Fruit fly (Drosophila melanogaster) whole organism, wandering third instar larva: ENCODE measurements around the gene plum.

ENCODE experiments used
- CG32264 ChIP-seq: fragments of 200-800 bp; sonication (Bioruptor generic); optimal IDR thresholded peaks from 2 replicates; lab custom pipeline; 2016; ENCODE audit warnings: missing biosample characterization, missing genetic modification characterization
- CrebA ChIP-seq: fragments of 200-800 bp; sonication (Bioruptor generic); optimal IDR thresholded peaks from 2 replicates; lab custom pipeline; 2016; ENCODE audit warnings: missing biosample characterization, mild to moderate bottlenecking, missing genetic modification characterization, borderline replicate concordance
- Dif ChIP-seq: fragments of 200-275, 200-300 bp; sonication (Bioruptor generic); optimal IDR thresholded peaks from 2 replicates; lab custom pipeline; 2018; ENCODE audit warnings: missing biosample characterization, missing genetic modification characterization; ENCODE audit not compliant: partially characterized antibody
- GATAd ChIP-seq: sonication (Bioruptor generic); optimal IDR thresholded peaks from 2 replicates; lab custom pipeline; 2016; ENCODE audit warnings: missing biosample characterization, missing genetic modification characterization
- Hnf4 ChIP-seq: fragments of 200-800 bp; sonication (Bioruptor generic); optimal IDR thresholded peaks from 2 replicates; lab custom pipeline; 2016; ENCODE audit warnings: missing biosample characterization, mild to moderate bottlenecking, missing genetic modification characterization
- Hr78 ChIP-seq: fragments of >200 bp; optimal IDR thresholded peaks from 2 replicates; lab custom pipeline; 2017; ENCODE audit warnings: missing biosample characterization, missing genetic modification characterization
- Mio ChIP-seq: sonication (Bioruptor generic); optimal IDR thresholded peaks from 2 replicates; lab custom pipeline; 2016; ENCODE audit warnings: missing biosample characterization, missing genetic modification characterization
- Myc ChIP-seq: fragments of >200 bp; optimal IDR thresholded peaks from 2 replicates; lab custom pipeline; 2017
- N ChIP-seq: fragments of >200 bp; optimal IDR thresholded peaks from 2 replicates; lab custom pipeline; 2018; ENCODE audit warnings: missing biosample characterization, missing external identifiers, missing genetic modification characterization
- OdsH ChIP-seq: fragments of 200-800 bp; sonication (Bioruptor generic); optimal IDR thresholded peaks from 2 replicates; lab custom pipeline; 2016; ENCODE audit warnings: missing biosample characterization, mild to moderate bottlenecking, missing genetic modification characterization
- Rel ChIP-seq, 2 experiments: fragments of 200-800 bp; sonication (Bioruptor generic) in 1 of 2; optimal IDR thresholded peaks; 2 replicates in 1 of 2; 3 replicates in 1 of 2; lab custom pipeline; 2016 to 2019; ENCODE audit warnings: mild to moderate bottlenecking in 2 of 2, missing biosample characterization in 2 of 2, missing genetic modification characterization in 2 of 2, moderate library complexity in 1 of 2
- Sp1 ChIP-seq: fragments of 200-800 bp; sonication (Bioruptor generic); optimal IDR thresholded peaks from 3 replicates; lab custom pipeline; 2019; ENCODE audit warnings: missing biosample characterization, mild to moderate bottlenecking, missing genetic modification characterization, moderate library complexity
- Vsx2 ChIP-seq: fragments of 200-300, 225-300 bp; sonication (Bioruptor generic); optimal IDR thresholded peaks from 2 replicates; lab custom pipeline; 2018; ENCODE audit warnings: missing biosample characterization, missing genetic modification characterization; ENCODE audit not compliant: partially characterized antibody
- br ChIP-seq: fragments of 200-800 bp; sonication (Bioruptor generic); optimal IDR thresholded peaks from 2 replicates; lab custom pipeline; 2016; ENCODE audit warnings: missing biosample characterization, missing genetic modification characterization
- dl ChIP-seq, 2 experiments: fragments of 175-275, 200-275 bp in 1 of 2; fragments of 200-275 bp in 1 of 2; sonication (Bioruptor generic); optimal IDR thresholded peaks; lab custom pipeline; 2018; ENCODE audit warnings: mild to moderate bottlenecking in 2 of 2, missing biosample characterization in 2 of 2, missing genetic modification characterization in 2 of 2, moderate library complexity in 2 of 2; ENCODE audit not compliant: partially characterized antibody in 2 of 2, insufficient read depth in 1 of 2
- dmrt93B ChIP-seq: fragments of 200-800 bp; sonication (Bioruptor generic); optimal IDR thresholded peaks from 2 replicates; lab custom pipeline; 2018; ENCODE audit warnings: missing biosample characterization, mild to moderate bottlenecking, missing genetic modification characterization
- dsf ChIP-seq: sonication (Bioruptor generic); optimal IDR thresholded peaks from 2 replicates; lab custom pipeline; 2016; ENCODE audit warnings: missing biosample characterization, missing genetic modification characterization, borderline replicate concordance
- ey ChIP-seq: fragments of 200-800 bp; sonication (Bioruptor generic); optimal IDR thresholded peaks from 2 replicates; lab custom pipeline; 2016; ENCODE audit warnings: missing biosample characterization, missing genetic modification characterization
- foxo ChIP-seq, 2 experiments: fragments of 200-800 bp; sonication (Bioruptor generic); optimal IDR thresholded peaks; 2 replicates in 1 of 2; 3 replicates in 1 of 2; lab custom pipeline; 2016 to 2017; ENCODE audit warnings: missing biosample characterization in 2 of 2, missing genetic modification characterization in 2 of 2
- fru ChIP-seq: fragments of 200-800 bp; sonication (Bioruptor generic); optimal IDR thresholded peaks from 3 replicates; lab custom pipeline; 2016; ENCODE audit warnings: missing biosample characterization, mild to moderate bottlenecking, missing genetic modification characterization
- h ChIP-seq: fragments of 200-800 bp; sonication (Bioruptor generic); optimal IDR thresholded peaks from 3 replicates; lab custom pipeline; 2016; ENCODE audit warnings: missing biosample characterization, mild to moderate bottlenecking, missing genetic modification characterization
- jim ChIP-seq: fragments of 175-275, 200-325 bp; sonication (Bioruptor generic); optimal IDR thresholded peaks from 2 replicates; lab custom pipeline; 2016; ENCODE audit warnings: missing biosample characterization, mild to moderate bottlenecking, missing genetic modification characterization
- pan ChIP-seq: fragments of >200 bp; optimal IDR thresholded peaks from 2 replicates; lab custom pipeline; 2017
- psq ChIP-seq: fragments of 200-800 bp; sonication (Bioruptor generic); optimal IDR thresholded peaks from 3 replicates; lab custom pipeline; 2017; ENCODE audit warnings: missing biosample characterization, mild to moderate bottlenecking, missing genetic modification characterization, moderate library complexity
- sage ChIP-seq: fragments of 200-800 bp; sonication (Bioruptor generic); optimal IDR thresholded peaks from 2 replicates; lab custom pipeline; 2016; ENCODE audit warnings: missing biosample characterization, mild to moderate bottlenecking, missing genetic modification characterization
- sv ChIP-seq: fragments of 200-800 bp; sonication (Bioruptor generic); optimal IDR thresholded peaks from 3 replicates; lab custom pipeline; 2016; ENCODE audit warnings: missing biosample characterization, missing genetic modification characterization
- tai ChIP-seq: sonication (Bioruptor generic); optimal IDR thresholded peaks from 2 replicates; lab custom pipeline; 2016; ENCODE audit warnings: missing biosample characterization, missing genetic modification characterization
- usp ChIP-seq: fragments of >200 bp; optimal IDR thresholded peaks from 2 replicates; lab custom pipeline; 2017; ENCODE audit warnings: missing biosample characterization, missing genetic modification characterization
- woc ChIP-seq: sonication (Bioruptor generic); optimal IDR thresholded peaks from 2 replicates; lab custom pipeline; 2016; ENCODE audit warnings: missing biosample characterization, mild to moderate bottlenecking, missing genetic modification characterization

Gene plum

DNA sequence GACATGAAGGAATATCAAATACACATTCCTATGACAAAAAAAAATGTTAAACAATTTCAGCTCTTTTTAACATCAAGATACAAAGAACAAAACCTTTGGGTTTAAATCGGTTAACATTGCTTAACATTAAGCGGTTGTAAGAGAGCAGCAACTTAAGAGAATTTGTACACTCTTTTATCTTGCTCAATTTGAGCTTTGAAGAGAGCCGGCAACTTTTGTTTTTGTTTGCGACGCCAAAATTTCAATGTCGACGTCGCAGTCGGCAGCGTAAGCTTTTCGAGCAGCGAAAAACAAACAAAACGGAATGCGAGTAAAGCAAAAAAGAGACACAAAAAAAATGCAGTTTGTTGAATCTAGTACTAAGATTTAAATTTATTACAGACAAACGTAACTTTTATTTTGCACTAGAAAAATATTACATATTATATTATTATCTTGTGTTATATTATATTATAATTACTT, 582 bp upstream of the plum start:
- TF ChIP-seq N (GFP tag; lab: Kevin White, UChicago) = no peak
- peak in 1 of 2 experiments; percentile 16 for TF ChIP-seq dl (GFP tag; optimal IDR thresholded peaks at IDR 0.05; lab: Kevin White, UChicago; ENCODE audit: insufficient read depth in 1 of 2, partially characterized antibody in 2 of 2)
- no peak for TF ChIP-seq dmrt93B
- TF ChIP-seq Rel (GFP tag; optimal IDR thresholded peaks at IDR 0.05; lab: Kevin White, UChicago) = peak; percentile 84
- no peak for TF ChIP-seq Rel (tag; optimal IDR thresholded peaks at IDR 0.05; lab: Kevin White, UChicago)
- no peak for TF ChIP-seq sv (GFP tag; lab: Kevin White, UChicago)
- no peak for TF ChIP-seq fru (GFP tag; lab: Kevin White, UChicago)
- TF ChIP-seq CrebA (GFP tag; lab: Kevin White, UChicago) = peak; percentile 92
- peak; percentile 30 for TF ChIP-seq sage
- peak in 1 of 2 experiments; percentile 20 for TF ChIP-seq foxo (GFP tag; optimal IDR thresholded peaks at IDR 0.05; lab: Kevin White, UChicago)
- TF ChIP-seq OdsH (GFP tag; lab: Kevin White, UChicago) = no peak
- TF ChIP-seq pan (lab: Kevin White, UChicago) = no peak
- peak; percentile 10 for TF ChIP-seq CG32264 (GFP tag; lab: Kevin White, UChicago)
- peak; percentile 32 for TF ChIP-seq Sp1 (GFP tag; lab: Kevin White, UChicago)

DNA sequence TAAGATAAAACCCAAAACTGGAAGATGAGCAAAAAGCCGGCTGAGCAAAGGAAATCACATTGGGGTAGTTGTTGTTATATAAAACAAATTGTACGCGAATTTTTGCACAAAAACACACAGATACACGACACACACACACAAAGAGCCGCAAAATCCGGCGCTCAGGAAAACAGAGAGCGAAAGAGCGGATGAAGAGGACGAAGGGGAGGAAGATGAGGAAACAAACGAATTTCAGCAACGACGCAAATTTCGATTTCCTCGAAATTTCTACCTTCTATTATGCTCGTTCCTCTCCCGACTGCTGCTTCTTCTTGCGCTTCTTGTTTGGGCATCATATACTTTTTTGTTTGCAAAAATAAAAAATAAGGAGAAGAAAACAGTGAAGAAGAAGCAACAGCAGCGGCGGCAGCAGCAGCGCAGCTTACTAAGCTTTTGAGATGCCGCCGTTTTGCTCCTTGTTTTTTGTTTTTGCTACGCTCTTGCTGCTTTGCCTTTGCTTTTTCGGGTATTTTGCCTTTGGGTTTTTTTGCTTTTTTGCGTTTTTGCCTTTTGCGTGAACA, 940 bp downstream of the plum start:
- no peak for TF ChIP-seq sv (GFP tag; lab: Kevin White, UChicago)
- TF ChIP-seq fru (GFP tag; lab: Kevin White, UChicago) = no peak
- no peak for TF ChIP-seq ey (GFP tag; lab: Kevin White, UChicago)
- TF ChIP-seq Hr78 (GFP tag; lab: Kevin White, UChicago) = no peak
- no peak for TF ChIP-seq tai (GFP tag; lab: Kevin White, UChicago)
- no peak for TF ChIP-seq pan (lab: Kevin White, UChicago)
- no peak for TF ChIP-seq foxo (GFP tag; optimal IDR thresholded peaks at IDR 0.05; lab: Kevin White, UChicago)
- TF ChIP-seq sage = no peak
- no peak for TF ChIP-seq N (GFP tag; lab: Kevin White, UChicago)
- TF ChIP-seq dmrt93B = no peak
- TF ChIP-seq OdsH (GFP tag; lab: Kevin White, UChicago) = no peak
- TF ChIP-seq br = no peak
- peak; percentile 32 for TF ChIP-seq Sp1 (GFP tag; lab: Kevin White, UChicago)
- TF ChIP-seq Vsx2 (GFP tag; lab: Kevin White, UChicago) = no peak
- TF ChIP-seq Myc (lab: Kevin White, UChicago) = no peak
- no peak for TF ChIP-seq Dif (GFP tag; lab: Kevin White, UChicago)
- peak; percentile 59 for TF ChIP-seq psq (GFP tag; lab: Kevin White, UChicago)
- TF ChIP-seq woc (GFP tag; lab: Kevin White, UChicago) = no peak
- TF ChIP-seq Rel (GFP tag; optimal IDR thresholded peaks at IDR 0.05; lab: Kevin White, UChicago) = no peak
- TF ChIP-seq Rel (tag; optimal IDR thresholded peaks at IDR 0.05; lab: Kevin White, UChicago) = peak; percentile 11
- TF ChIP-seq Hnf4 = no peak

DNA sequence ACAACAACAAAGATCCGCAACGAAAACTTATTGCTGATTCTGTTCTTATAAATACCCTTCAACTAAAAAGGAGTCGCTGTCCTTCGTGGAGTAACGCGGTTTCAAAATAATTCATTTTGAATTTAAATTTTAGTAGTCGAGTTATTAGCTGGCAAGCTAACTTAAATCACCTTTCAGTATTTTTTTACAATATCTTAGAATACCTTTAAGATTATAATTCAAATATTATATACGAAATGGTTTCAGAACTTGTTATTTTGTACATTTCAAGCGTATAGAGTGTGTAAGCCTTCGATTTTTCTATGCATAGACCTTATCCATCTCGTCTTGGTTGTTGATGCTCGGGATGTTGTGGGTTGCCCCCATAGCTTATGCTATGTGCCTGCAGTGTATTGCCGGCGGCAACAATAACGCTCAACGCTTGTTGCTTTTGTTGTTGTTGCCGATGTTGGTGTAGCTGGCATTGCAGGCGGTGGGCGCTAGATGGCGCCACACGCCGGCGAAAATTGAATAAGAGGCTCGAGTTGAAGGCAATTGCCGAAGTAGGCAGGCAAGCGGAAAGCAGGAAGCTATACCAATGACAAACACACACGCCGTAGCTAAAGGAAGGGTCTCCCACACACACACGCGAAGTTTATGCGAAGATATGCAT, 5.6 kb downstream of the plum start:
- TF ChIP-seq usp = no peak
- no peak for TF ChIP-seq dl (GFP tag; optimal IDR thresholded peaks at IDR 0.05; lab: Kevin White, UChicago; ENCODE audit: insufficient read depth in 1 of 2, partially characterized antibody in 2 of 2)
- TF ChIP-seq Hr78 (GFP tag; lab: Kevin White, UChicago) = no peak
- TF ChIP-seq dmrt93B = no peak
- TF ChIP-seq foxo (GFP tag; optimal IDR thresholded peaks at IDR 0.05; lab: Kevin White, UChicago) = no peak
- TF ChIP-seq dsf (GFP tag; lab: Kevin White, UChicago) = no peak
- TF ChIP-seq CrebA (GFP tag; lab: Kevin White, UChicago) = no peak
- no peak for TF ChIP-seq Mio (GFP tag; lab: Kevin White, UChicago)
- TF ChIP-seq fru (GFP tag; lab: Kevin White, UChicago) = no peak
- TF ChIP-seq Hnf4 = no peak
- no peak for TF ChIP-seq jim (GFP tag; lab: Kevin White, UChicago)
- TF ChIP-seq GATAd (GFP tag; lab: Kevin White, UChicago) = no peak
- no peak for TF ChIP-seq Myc (lab: Kevin White, UChicago)
- TF ChIP-seq Rel (GFP tag; optimal IDR thresholded peaks at IDR 0.05; lab: Kevin White, UChicago) = no peak
- TF ChIP-seq Rel (tag; optimal IDR thresholded peaks at IDR 0.05; lab: Kevin White, UChicago) = no peak
- no peak for TF ChIP-seq Sp1 (GFP tag; lab: Kevin White, UChicago)
- TF ChIP-seq br = no peak
- no peak for TF ChIP-seq h (GFP tag; lab: Kevin White, UChicago)
